Worm (Caenorhabditis elegans) whole organism, young adult: ENCODE data around the gene fbxa-131.

Experiments used
- efl-1 ChIP-seq: fragments of 150-350 bp; optimal IDR thresholded peaks from 2 replicates; lab custom pipeline; 2014; ENCODE audit warnings: missing biosample characterization, missing genetic modification reagents, missing genetic modification characterization
- him-1 ChIP-seq: sonication (generic microtip); optimal IDR thresholded peaks from 2 replicates; lab custom pipeline; 2016; ENCODE audit warnings: missing genotype, missing genetic modification reagents, missing genetic modification characterization, missing compliant biosample characterization
- pbrm-1 ChIP-seq: fragments of 200-800 bp; sonication (Bioruptor generic); IDR thresholded peaks from 2 replicates; pipeline ENCODE4 v1.3.6; 2022; ENCODE audit warnings: missing genetic modification reagents, missing genetic modification characterization, missing compliant biosample characterization
- snpc-4 ChIP-seq, 5 experiments: fragments of 150-350 bp in 1 of 5; sonication (generic microtip) in 4 of 5; optimal IDR thresholded peaks; 2 replicates each; lab custom pipeline; 2014 to 2018; ENCODE audit warnings: missing genetic modification characterization in 5 of 5, missing biosample characterization in 3 of 5, antibody characterized with exemption in 2 of 5, mild to moderate bottlenecking in 2 of 5, missing compliant biosample characterization in 2 of 5, missing genotype in 2 of 5, moderate library complexity in 2 of 5, missing genetic modification reagents in 1 of 5
- zfh-2 ChIP-seq: fragments of 200-800 bp; sonication (Bioruptor generic); conservative IDR thresholded peaks from 2 replicates; pipeline ENCODE4 v1.3.6; 2022; ENCODE audit warnings: missing genetic modification reagents, missing genetic modification characterization, missing compliant biosample characterization
- ztf-28 ChIP-seq: fragments of 200-800 bp; sonication (Bioruptor generic); IDR thresholded peaks from 2 replicates; pipeline ENCODE4 v1.3.6; 2022; ENCODE audit warnings: missing genetic modification reagents, missing genetic modification characterization, missing compliant biosample characterization

DNA sequence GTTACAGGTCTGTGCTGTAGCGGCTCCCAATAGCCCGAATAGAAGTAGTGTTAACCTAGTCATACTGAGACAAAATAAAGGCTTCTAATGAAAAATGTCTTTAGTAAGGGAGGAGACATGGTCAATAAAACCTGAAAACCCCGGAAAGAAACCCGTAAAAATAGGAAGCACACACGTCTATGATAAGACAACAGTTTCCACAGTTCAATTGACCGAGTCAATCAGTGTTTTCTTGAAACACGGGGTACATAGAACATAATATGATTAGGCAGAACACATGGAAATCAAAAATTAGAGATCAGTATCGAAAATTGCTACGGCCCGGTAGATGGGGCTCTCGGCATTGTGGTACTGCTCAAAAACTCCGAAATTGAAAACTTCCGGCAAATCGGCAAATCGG lies 12.9 kb downstream of the fbxa-131 start, which contains the start of gene clec-49:
- TF ChIP-seq snpc-4 (GFP tag; optimal IDR thresholded peaks at IDR 0.05; lab: Kevin White, UChicago), result no peak
- no peak for TF ChIP-seq snpc-4 (tag; optimal IDR thresholded peaks at IDR 0.05; lab: Kevin White, UChicago)
- TF ChIP-seq efl-1, result no peak
- no peak for TF ChIP-seq ztf-28
- no peak for TF ChIP-seq him-1
- no peak for TF ChIP-seq zfh-2 (GFP tag; lab: Robert Waterston, UW)
- no peak for TF ChIP-seq pbrm-1 (GFP tag; lab: Robert Waterston, UW)
